Fruit fly (Drosophila melanogaster) S2 (cell line): Measurements from ENCODE around the gene Arpc1.

Experiments
- CG8478 ChIP-seq: fragments of >200 bp; optimal IDR thresholded peaks from 2 replicates; lab custom pipeline; 2018
- CTCF ChIP-seq, 2 experiments: fragments of >200 bp; optimal IDR thresholded peaks; 2 replicates each; lab custom pipeline; 2018

dm6 chr2L:13805170-13805569 is 24.4 kb downstream of the Arpc1 start:
- TF ChIP-seq CG8478 (no peak), CTCF (optimal IDR thresholded peaks at IDR 0.05; lab: Kevin White, UChicago) (no peak)
